Worm (Caenorhabditis elegans) whole organism, mixed stage, embryonic: ENCODE data around the gene Y39A1A.27.

Experiments used
- blmp-1 ChIP-seq: fragments of 150-350 bp; optimal IDR thresholded peaks from 2 replicates; lab custom pipeline; 2014; ENCODE audit warnings: missing biosample characterization, missing genetic modification characterization
- ces-1 ChIP-seq: fragments of 150-350 bp; optimal IDR thresholded peaks from 2 replicates; lab custom pipeline; 2014; ENCODE audit warnings: missing biosample characterization, missing genetic modification reagents, missing genetic modification characterization
- cnd-1 ChIP-seq: fragments of 200-800 bp; sonication (Bioruptor generic); optimal IDR thresholded peaks from 2 replicates; lab custom pipeline; 2018; ENCODE audit warnings: mild to moderate bottlenecking, missing genetic modification characterization, missing compliant biosample characterization
- ham-2 ChIP-seq: fragments of 200-800 bp; sonication (Bioruptor generic); optimal IDR thresholded peaks from 2 replicates; lab custom pipeline; 2018; ENCODE audit warnings: mild to moderate bottlenecking, missing genetic modification characterization, missing compliant biosample characterization
- lin-13 ChIP-seq: fragments of 150-350 bp; optimal IDR thresholded peaks from 2 replicates; lab custom pipeline; 2014; ENCODE audit warnings: missing biosample characterization, missing genetic modification characterization
- lin-32 ChIP-seq: fragments of 200-800 bp; sonication (Bioruptor generic); optimal IDR thresholded peaks from 2 replicates; lab custom pipeline; 2018; ENCODE audit warnings: mild to moderate bottlenecking, missing genetic modification characterization, missing compliant biosample characterization
- nhr-12 ChIP-seq: fragments of 150-350 bp; optimal IDR thresholded peaks from 2 replicates; lab custom pipeline; 2014; ENCODE audit warnings: missing biosample characterization, missing genetic modification characterization
- nhr-28 ChIP-seq: fragments of 150-350 bp; optimal IDR thresholded peaks from 2 replicates; lab custom pipeline; 2014; ENCODE audit warnings: missing biosample characterization, missing genetic modification characterization
- nhr-76 ChIP-seq: sonication (generic microtip); optimal IDR thresholded peaks from 2 replicates; lab custom pipeline; 2017; ENCODE audit warnings: missing biosample characterization, missing genetic modification characterization
- pha-4 ChIP-seq: fragments of 150-350 bp; optimal IDR thresholded peaks from 2 replicates; lab custom pipeline; 2018; ENCODE audit warnings: missing biosample characterization, missing genetic modification reagents, missing genetic modification characterization
- snpc-4 ChIP-seq: fragments of 150-350 bp; optimal IDR thresholded peaks from 2 replicates; lab custom pipeline; 2014; ENCODE audit warnings: missing biosample characterization, missing genetic modification characterization
- unc-39 ChIP-seq: fragments of 150-350 bp; optimal IDR thresholded peaks from 2 replicates; lab custom pipeline; 2014; ENCODE audit warnings: missing biosample characterization, missing genetic modification characterization
- unc-62 ChIP-seq: fragments of 150-350 bp; optimal IDR thresholded peaks from 2 replicates; lab custom pipeline; 2014; ENCODE audit warnings: missing biosample characterization, missing genetic modification reagents, missing genetic modification characterization

ce11 chrIII:10605049-10605448, 33.7 kb upstream of the Y39A1A.27 start, which contains the start of gene rabx-5:
- TF ChIP-seq nhr-12 (tag; lab: Kevin White, UChicago): no peak
- no peak for TF ChIP-seq blmp-1 (tag; lab: Kevin White, UChicago)
- no peak for TF ChIP-seq unc-39 (tag; lab: Kevin White, UChicago)
- no peak for TF ChIP-seq pha-4 (tag; lab: Kevin White, UChicago)
- no peak for TF ChIP-seq cnd-1
- no peak for TF ChIP-seq ham-2 (GFP tag; lab: Kevin White, UChicago)
- TF ChIP-seq lin-32 (GFP tag; lab: Kevin White, UChicago): no peak
- no peak for TF ChIP-seq snpc-4 (tag; lab: Kevin White, UChicago)
- no peak for TF ChIP-seq nhr-76 (tag; lab: Kevin White, UChicago)
- no peak for TF ChIP-seq nhr-28 (tag; lab: Kevin White, UChicago)
- no peak for TF ChIP-seq ces-1
- no peak for TF ChIP-seq unc-62 (GFP tag; lab: Kevin White, UChicago)
- no peak for TF ChIP-seq lin-13 (tag; lab: Kevin White, UChicago)
